Worm (Caenorhabditis elegans): ENCODE data around the gene F54C9.3.

DNA sequence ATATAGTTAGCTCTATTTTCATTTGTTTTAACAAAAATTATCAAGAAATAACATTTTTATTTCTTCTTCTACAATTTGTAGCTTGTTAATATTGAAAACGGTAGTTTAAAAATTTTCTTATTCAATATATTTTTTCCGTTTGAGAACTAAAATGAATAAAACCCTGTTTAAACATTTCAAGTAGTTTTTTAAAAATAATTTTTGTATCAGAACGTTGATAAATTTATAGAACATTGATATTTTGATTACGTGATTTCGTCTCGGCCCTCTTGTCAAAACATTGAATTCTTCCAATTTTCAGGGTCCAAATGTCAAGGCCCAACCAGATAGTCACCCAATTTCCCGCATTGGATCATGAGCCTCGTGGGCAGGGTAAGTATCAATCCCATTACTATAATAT is 26.2 kb downstream of the F54C9.3 start, which contains the start of gene pqn-73:
- TF ChIP-seq fkh-10 (GFP tag; optimal IDR thresholded peaks at IDR 0.05) (no peak), ttx-3 (tag; optimal IDR thresholded peaks at IDR 0.05) (no peak), unc-42 (tag; optimal IDR thresholded peaks at IDR 0.05) (no peak), eyg-1 (tag; optimal IDR thresholded peaks at IDR 0.05) (no peak), F13H6.1 (tag; optimal IDR thresholded peaks at IDR 0.05) (no peak)
